Fruit fly (Drosophila melanogaster) whole organism, embryonic: Measurements from ENCODE around the gene CG31313.

ENCODE experiments used
- Adf1 ChIP-seq: fragments of 200-800 bp; sonication (Bioruptor generic); IDR thresholded peaks from 2 replicates; pipeline ENCODE4 v1.3.6; 2022; ENCODE audit warnings: missing biosample characterization, missing genetic modification characterization
- Bgb ChIP-seq: fragments of 200-800 bp; sonication (Bioruptor generic); IDR thresholded peaks from 2 replicates; pipeline ENCODE4 v1.3.6; 2022; ENCODE audit warnings: missing biosample characterization, missing genetic modification characterization; ENCODE audit not compliant: partially characterized antibody
- CG11695 ChIP-seq: fragments of 200-800 bp; sonication (Bioruptor generic); IDR thresholded peaks from 3 replicates; pipeline ENCODE4 v1.3.6; 2022; ENCODE audit warnings: missing biosample characterization, missing genetic modification characterization
- CG12104 ChIP-seq: fragments of 200-800 bp; sonication (Bioruptor generic); optimal IDR thresholded peaks from 3 replicates; lab custom pipeline; 2016; ENCODE audit warnings: missing biosample characterization, missing genetic modification characterization
- CG14050 ChIP-seq: fragments of 200-800 bp; sonication (Bioruptor generic); IDR thresholded peaks from 3 replicates; pipeline ENCODE4 v1.3.6; 2022; ENCODE audit warnings: missing biosample characterization, missing genetic modification characterization
- CG17186 ChIP-seq: fragments of 200-800 bp; sonication (Bioruptor generic); optimal IDR thresholded peaks from 3 replicates; lab custom pipeline; 2017; ENCODE audit warnings: missing biosample characterization, missing genetic modification reagents, missing genetic modification characterization
- CG17359 ChIP-seq: fragments of 200-800 bp; sonication (Bioruptor generic); optimal IDR thresholded peaks from 3 replicates; lab custom pipeline; 2018; ENCODE audit warnings: missing biosample characterization, mild to moderate bottlenecking, missing genetic modification characterization, moderate library complexity
- CG18011 ChIP-seq: fragments of 200-800 bp; sonication (Bioruptor generic); optimal IDR thresholded peaks from 2 replicates; lab custom pipeline; 2017; ENCODE audit warnings: missing biosample characterization, missing genetic modification characterization, mild to moderate bottlenecking, moderate library complexity, missing genotype
- CG18764 ChIP-seq: fragments of 200-800 bp; sonication (Bioruptor generic); optimal IDR thresholded peaks from 3 replicates; lab custom pipeline; 2016; ENCODE audit warnings: missing biosample characterization, missing genetic modification characterization
- CG2678 ChIP-seq: fragments of 200-800 bp; sonication (Bioruptor generic); optimal IDR thresholded peaks from 3 replicates; lab custom pipeline; 2019; ENCODE audit warnings: missing biosample characterization, mild to moderate bottlenecking, missing genetic modification characterization, moderate library complexity
- CG2875 ChIP-seq: fragments of 200-800 bp; sonication (Bioruptor generic); optimal IDR thresholded peaks from 2 replicates; lab custom pipeline; 2017; ENCODE audit warnings: missing biosample characterization, mild to moderate bottlenecking, missing genetic modification characterization, missing genetic modification reagents
- CG33557 ChIP-seq: fragments of 200-800 bp; sonication (Bioruptor generic); optimal IDR thresholded peaks from 2 replicates; lab custom pipeline; 2019; ENCODE audit warnings: missing biosample characterization, mild to moderate bottlenecking, missing genetic modification characterization, moderate library complexity
- CG34224 ChIP-seq: fragments of 200-800 bp; sonication (Bioruptor generic); IDR thresholded peaks from 3 replicates; pipeline ENCODE4 v1.3.6; 2022; ENCODE audit warnings: missing biosample characterization, missing genetic modification characterization; ENCODE audit not compliant: partially characterized antibody
- CG34376 ChIP-seq: fragments of 200-800 bp; sonication (Bioruptor generic); optimal IDR thresholded peaks from 2 replicates; lab custom pipeline; 2018; ENCODE audit warnings: missing biosample characterization, mild to moderate bottlenecking, missing genetic modification characterization
- CG7839 ChIP-seq: fragments of 200-800 bp; sonication (Bioruptor generic); optimal IDR thresholded peaks from 3 replicates; lab custom pipeline; 2018; ENCODE audit warnings: missing biosample characterization, mild to moderate bottlenecking, missing genetic modification characterization, moderate library complexity
- CG8290 ChIP-seq, 3 experiments: fragments of 200-800 bp; sonication (Bioruptor generic); optimal IDR thresholded peaks; 2 replicates each; lab custom pipeline; 2016 to 2019; ENCODE audit warnings: missing biosample characterization in 3 of 3, missing genetic modification characterization in 3 of 3, mild to moderate bottlenecking in 2 of 3, moderate library complexity in 1 of 3
- CTCF ChIP-seq: fragments of 200-800 bp; sonication (Bioruptor generic); optimal IDR thresholded peaks from 2 replicates; lab custom pipeline; 2017; ENCODE audit warnings: missing biosample characterization, mild to moderate bottlenecking, missing genetic modification characterization, moderate library complexity
- E2f2 ChIP-seq: fragments of 200-800 bp; sonication (Bioruptor generic); IDR thresholded peaks from 2 replicates; pipeline ENCODE4 v1.3.6; 2022; ENCODE audit warnings: missing biosample characterization, missing genetic modification characterization
- Ets65A ChIP-seq: fragments of 200-800 bp; sonication (Bioruptor generic); peaks from one replicate; lab custom pipeline; 2016; ENCODE audit warnings: missing biosample characterization, missing genetic modification characterization
- Hr39 ChIP-seq: fragments of >200 bp; optimal IDR thresholded peaks from 2 replicates; lab custom pipeline; 2017
- Med ChIP-seq: fragments of 200-800 bp; sonication (Bioruptor generic); peaks from one replicate; lab custom pipeline; 2016; ENCODE audit warnings: missing biosample characterization, missing genetic modification characterization, mild to moderate bottlenecking, inconsistent platforms, moderate library complexity
- NC2α ChIP-seq: fragments of 200-800 bp; sonication (Bioruptor generic); optimal IDR thresholded peaks from 2 replicates; lab custom pipeline; 2016; ENCODE audit warnings: missing biosample characterization, missing genetic modification characterization
- NC2β ChIP-seq: fragments of 200-800 bp; sonication (Bioruptor generic); optimal IDR thresholded peaks from 2 replicates; lab custom pipeline; 2016; ENCODE audit warnings: missing biosample characterization, missing genetic modification characterization
- NFAT ChIP-seq: fragments of 200-800 bp; sonication (Bioruptor generic); IDR thresholded peaks from 2 replicates; pipeline ENCODE4 v1.3.6; 2022; ENCODE audit warnings: missing biosample characterization, missing genetic modification characterization
- NK7.1 ChIP-seq: fragments of 200-800 bp; sonication (Bioruptor generic); optimal IDR thresholded peaks from 3 replicates; lab custom pipeline; 2016; ENCODE audit warnings: missing biosample characterization, missing genetic modification characterization
- Oli ChIP-seq: fragments of 200-800 bp; sonication (Bioruptor generic); optimal IDR thresholded peaks from 2 replicates; lab custom pipeline; 2018; ENCODE audit warnings: missing biosample characterization, mild to moderate bottlenecking, missing genetic modification characterization, moderate library complexity
- Rfx ChIP-seq: fragments of 200-800 bp; sonication (Bioruptor generic); IDR thresholded peaks from 2 replicates; pipeline ENCODE4 v1.3.6; 2022; ENCODE audit warnings: missing biosample characterization, missing genetic modification characterization
- Sry-δ ChIP-seq: fragments of 200-800 bp; sonication (Bioruptor generic); optimal IDR thresholded peaks from 2 replicates; lab custom pipeline; 2016; ENCODE audit warnings: missing biosample characterization, missing genetic modification characterization
- Stat92E ChIP-seq, 3 experiments: fragments of >200 bp in 2 of 3; fragments of 200-800 bp in 1 of 3; sonication (Bioruptor generic) in 1 of 3; optimal IDR thresholded peaks; 2 replicates each; lab custom pipeline; 2017 to 2019; ENCODE audit warnings: missing biosample characterization in 3 of 3, missing genetic modification characterization in 3 of 3, mild to moderate bottlenecking in 1 of 3, moderate library complexity in 1 of 3
- Usf ChIP-seq: fragments of 200-800 bp; sonication (Bioruptor generic); optimal IDR thresholded peaks from 2 replicates; lab custom pipeline; 2017; ENCODE audit warnings: missing genotype, missing biosample characterization, missing genetic modification characterization
- aop ChIP-seq: fragments of 200-800 bp; sonication (Bioruptor generic); IDR thresholded peaks from 2 replicates; pipeline ENCODE4 v1.3.6; 2022; ENCODE audit warnings: missing biosample characterization, missing genetic modification characterization
- bigmax ChIP-seq: fragments of 200-800 bp; sonication (Bioruptor generic); optimal IDR thresholded peaks from 2 replicates; lab custom pipeline; 2018; ENCODE audit warnings: missing biosample characterization, mild to moderate bottlenecking, missing genetic modification characterization
- corto ChIP-seq: fragments of 200-800 bp; sonication (Bioruptor generic); optimal IDR thresholded peaks from 2 replicates; lab custom pipeline; 2016; ENCODE audit warnings: missing biosample characterization, mild to moderate bottlenecking, missing genetic modification characterization, moderate library complexity
- exex ChIP-seq: fragments of 200-800 bp; sonication (Bioruptor generic); optimal IDR thresholded peaks from 4 replicates; lab custom pipeline; 2018; ENCODE audit warnings: missing biosample characterization, mild to moderate bottlenecking, missing genetic modification characterization, moderate library complexity
- fd102C ChIP-seq: fragments of 200-800 bp; sonication (Bioruptor generic); optimal IDR thresholded peaks from 2 replicates; lab custom pipeline; 2018; ENCODE audit warnings: missing biosample characterization, mild to moderate bottlenecking, missing genetic modification characterization, moderate library complexity
- fd64A ChIP-seq: fragments of 200-800 bp; sonication (Bioruptor generic); optimal IDR thresholded peaks from 3 replicates; lab custom pipeline; 2018; ENCODE audit warnings: missing biosample characterization, mild to moderate bottlenecking, missing genetic modification characterization
- jigr1 ChIP-seq: fragments of 200-800 bp; sonication (Bioruptor generic); IDR thresholded peaks from 3 replicates; pipeline ENCODE4 v1.3.6; 2022; ENCODE audit warnings: missing biosample characterization, missing genetic modification characterization
- jumu ChIP-seq: fragments of 200-800 bp; sonication (Bioruptor generic); optimal IDR thresholded peaks from 3 replicates; lab custom pipeline; 2016; ENCODE audit warnings: missing biosample characterization, missing genetic modification characterization
- lab ChIP-seq: fragments of 200-800 bp; sonication (Bioruptor generic); optimal IDR thresholded peaks from 3 replicates; lab custom pipeline; 2017; ENCODE audit warnings: missing biosample characterization, missing genetic modification characterization, mild to moderate bottlenecking, moderate library complexity, missing genetic modification reagents
- nom ChIP-seq: fragments of 200-800 bp; sonication (Bioruptor generic); optimal IDR thresholded peaks from 2 replicates; lab custom pipeline; 2017; ENCODE audit warnings: missing biosample characterization, missing genetic modification characterization, mild to moderate bottlenecking, moderate library complexity, missing genetic modification reagents
- pb ChIP-seq: fragments of 200-800 bp; sonication (Bioruptor generic); optimal IDR thresholded peaks from 3 replicates; lab custom pipeline; 2016; ENCODE audit warnings: missing biosample characterization, missing genetic modification characterization
- peb ChIP-seq: fragments of 200-800 bp; sonication (Bioruptor generic); IDR thresholded peaks from 2 replicates; pipeline ENCODE4 v1.3.6; 2022; ENCODE audit warnings: missing biosample characterization, missing genetic modification characterization
- pum ChIP-seq: fragments of 200-800 bp; sonication (Bioruptor generic); optimal IDR thresholded peaks from 2 replicates; lab custom pipeline; 2016; ENCODE audit warnings: missing biosample characterization, missing genetic modification characterization
- seq ChIP-seq: fragments of 200-800 bp; sonication (Bioruptor generic); IDR thresholded peaks from 2 replicates; pipeline ENCODE4 v1.3.6; 2022; ENCODE audit warnings: missing biosample characterization, missing genetic modification characterization
- vfl ChIP-seq: fragments of 200-800 bp; sonication (Bioruptor generic); optimal IDR thresholded peaks from 2 replicates; lab custom pipeline; 2016; ENCODE audit warnings: missing biosample characterization, missing genetic modification characterization
- zen2 ChIP-seq: fragments of 200-800 bp; sonication (Bioruptor generic); IDR thresholded peaks from 3 replicates; pipeline ENCODE4 v1.3.6; 2022; ENCODE audit warnings: missing biosample characterization, missing genetic modification characterization; ENCODE audit not compliant: partially characterized antibody

CG31313 gene

DNA sequence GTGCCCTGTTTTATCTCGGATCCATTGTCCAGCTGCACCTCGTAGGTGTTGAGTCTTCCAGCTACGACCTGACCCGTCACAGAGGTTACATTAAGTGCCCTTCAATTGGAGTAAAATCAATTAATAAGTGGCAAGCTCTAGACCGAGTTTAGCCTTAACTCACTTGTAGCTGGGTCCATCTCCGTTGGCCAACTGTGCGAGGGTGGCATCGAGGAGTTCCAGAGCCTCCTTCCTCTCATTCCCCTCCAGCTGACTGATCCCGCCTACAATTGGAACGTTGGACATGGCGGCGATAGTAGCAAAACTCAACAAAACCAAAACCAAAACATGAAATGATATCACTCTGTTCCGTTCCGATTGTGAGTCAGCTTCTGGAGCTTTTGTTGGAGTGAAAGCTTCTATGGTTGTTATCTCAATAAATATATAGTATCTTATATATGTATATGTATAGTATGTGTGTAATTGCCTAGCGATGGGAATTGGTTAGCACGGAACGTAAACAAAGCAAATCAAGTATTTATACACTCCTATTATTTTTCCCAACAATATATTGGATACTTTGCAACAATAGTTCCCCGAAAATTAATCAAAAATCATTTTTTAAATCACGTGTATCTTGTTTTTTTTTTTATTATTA is 1.4 kb upstream of the CG31313 start, which contains the start of gene CG8066 (continued):
- TF ChIP-seq CG2875 (no peak), CG33557 (no peak), Ets65A (GFP tag; lab: Kevin White, UChicago) (peak; percentile 4), Bgb (GFP tag; lab: Robert Waterston, UW) (peak; percentile 15; the same call in 1 of the 2 replicates), vfl (GFP tag; lab: Kevin White, UChicago) (no peak), corto (GFP tag; lab: Kevin White, UChicago) (peak; percentile 1), aop (GFP tag; lab: Robert Waterston, UW) (no peak), fd102C (GFP tag; lab: Kevin White, UChicago) (no peak), CG12104 (GFP tag; lab: Kevin White, UChicago) (no peak), CG2678 (tag; lab: Kevin White, UChicago) (no peak), peb (GFP tag; lab: Robert Waterston, UW) (no peak), nom (no peak), lab (GFP tag; lab: Kevin White, UChicago) (peak; percentile 68), exex (tag; lab: Kevin White, UChicago) (peak; percentile 60), NC2β (GFP tag; lab: Kevin White, UChicago) (no peak), Usf (GFP tag; lab: Kevin White, UChicago) (no peak), Sry-δ (peak; percentile 32), CG17359 (tag; lab: Kevin White, UChicago) (peak; percentile 15), Stat92E (GFP tag; optimal IDR thresholded peaks at IDR 0.05; lab: Kevin White, UChicago) (no peak), jumu (GFP tag; lab: Kevin White, UChicago) (no peak)

DNA sequence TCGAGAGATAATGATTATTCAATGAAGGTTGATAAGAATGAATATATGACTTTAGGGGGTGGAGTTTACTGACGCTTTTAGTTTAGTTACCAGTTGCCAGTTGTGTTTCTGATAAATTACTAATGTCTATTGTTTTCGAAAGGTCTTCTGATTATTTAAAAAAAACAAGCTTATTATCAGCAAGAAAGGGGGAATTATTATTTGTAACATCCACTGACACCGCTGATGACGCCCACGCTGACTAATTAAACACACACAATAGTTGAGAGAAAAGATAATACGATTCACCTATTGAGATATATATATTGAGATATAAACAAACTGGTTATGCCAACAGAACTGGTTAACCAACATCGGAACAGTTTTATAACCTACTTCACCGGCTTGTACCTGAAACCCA is 567 bp upstream of the CG31313 start:
- TF ChIP-seq exex (tag; lab: Kevin White, UChicago) (peak; percentile 58), CG14050 (GFP tag; lab: Robert Waterston, UW) (no peak)

DNA sequence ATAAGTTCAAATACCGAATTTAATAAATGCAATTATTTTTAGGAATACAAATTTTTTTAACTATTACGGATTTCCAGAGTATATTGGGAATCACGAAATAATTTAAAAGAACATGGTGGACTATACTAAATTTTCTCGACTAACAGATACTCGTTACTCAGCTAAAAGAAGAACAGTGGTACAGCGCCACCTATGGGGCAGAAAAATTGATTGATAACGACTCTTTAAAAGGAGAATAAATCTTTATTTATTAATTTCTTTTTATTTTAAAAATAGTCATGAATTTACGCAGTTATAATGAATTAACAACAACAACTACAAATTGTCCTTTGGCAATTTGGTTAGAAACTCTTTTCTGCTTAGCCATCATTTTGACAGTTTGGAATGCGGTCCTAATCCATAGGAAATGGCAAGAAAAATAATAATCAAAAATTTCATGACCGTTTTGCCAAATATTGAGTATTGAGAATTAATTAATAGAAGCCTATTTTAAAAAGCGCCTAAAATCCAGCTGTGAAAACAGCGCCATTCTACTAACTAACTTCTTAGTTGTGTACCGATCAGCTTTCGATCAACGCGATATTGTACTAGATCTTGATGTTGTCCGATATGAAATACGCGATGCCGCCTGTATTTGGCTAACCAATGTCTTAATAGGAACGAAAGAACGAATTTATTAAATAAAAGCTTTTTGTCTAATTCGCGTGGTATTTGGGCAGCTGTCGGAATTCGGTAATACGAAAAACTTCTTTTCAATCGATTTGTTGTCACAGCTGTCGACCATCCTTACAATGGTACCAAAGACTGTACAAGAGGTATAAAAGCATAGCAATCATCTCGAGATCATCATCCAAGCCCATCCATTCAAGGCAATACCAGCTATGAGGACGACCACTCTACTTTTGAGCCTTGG is 1.9 kb downstream of the CG31313 start, which contains the start of gene CG14852:
Gene CG14852, plus strand, starts transcription at position 863 of the 913 bp plus-strand sequence.
- TF ChIP-seq NK7.1 (GFP tag; lab: Kevin White, UChicago) (no peak), Adf1 (no peak), fd64A (GFP tag; lab: Kevin White, UChicago) (no peak), CTCF (GFP tag; lab: Kevin White, UChicago) (peak; percentile 82), CG8290 (GFP tag; optimal IDR thresholded peaks at IDR 0.05; lab: Kevin White, UChicago) (peak; percentile 11), CG8290 (tag; optimal IDR thresholded peaks at IDR 0.05; lab: Kevin White, UChicago) (no peak), Rfx (no peak), bigmax (no peak), jigr1 (no peak), NC2α (GFP tag; lab: Kevin White, UChicago) (no peak), CG7839 (tag; lab: Kevin White, UChicago) (no peak), Med (GFP tag; lab: Kevin White, UChicago) (peak; percentile 21), CG18764 (GFP tag; lab: Kevin White, UChicago) (no peak), pb (GFP tag; lab: Kevin White, UChicago) (no peak), Hr39 (lab: Kevin White, UChicago) (no peak), zen2 (GFP tag; lab: Robert Waterston, UW) (no peak), CG17186 (GFP tag; lab: Kevin White, UChicago) (no peak), fd102C (GFP tag; lab: Kevin White, UChicago) (no peak), CG34376 (GFP tag; lab: Kevin White, UChicago) (no peak), E2f2 (GFP tag; lab: Robert Waterston, UW) (no peak), CG18011 (peak; percentile 96), CG11695 (GFP tag; lab: Robert Waterston, UW) (no peak), seq (no peak), NFAT (GFP tag; lab: Robert Waterston, UW) (no peak), CG34224 (GFP tag; lab: Robert Waterston, UW) (no peak), Oli (tag; lab: Kevin White, UChicago) (no peak), pum (GFP tag; lab: Kevin White, UChicago) (no peak)
